Fruit fly (Drosophila melanogaster): ENCODE measurements around the gene CG4907.

DNA sequence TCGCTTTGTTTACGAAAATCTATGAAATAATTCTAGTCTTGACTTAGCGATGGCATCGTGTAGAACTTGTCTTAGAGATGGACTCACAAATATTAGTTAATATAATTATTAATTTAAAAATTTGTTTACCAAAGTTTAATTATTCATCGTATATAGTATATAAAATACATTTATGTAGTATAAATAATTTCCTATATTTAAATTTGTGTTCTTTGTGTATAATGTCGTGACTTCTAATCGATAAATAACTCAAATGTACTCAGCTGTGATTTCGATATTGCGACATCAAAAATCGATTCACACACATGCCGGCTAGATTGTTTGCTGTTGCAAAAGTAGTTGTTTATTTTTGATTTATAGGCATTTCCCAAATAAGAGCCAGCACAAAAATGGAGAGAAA, 20.3 kb downstream of the CG4907 start, which contains the start of the genes wfs1 and Nup133:
- TF ChIP-seq CG6765 (GFP tag; optimal IDR thresholded peaks at IDR 0.05) (peak; percentile 47), CG12659 (GFP tag; optimal IDR thresholded peaks at IDR 0.05) (peak; percentile 82), ara (GFP tag; IDR thresholded peaks at IDR 0.05) (0 out of 2 replicates have a peak, but pooled peaks have one; percentile 5), CG16813 (GFP tag; IDR thresholded peaks at IDR 0.05; ENCODE audit: partially characterized antibody) (peak; percentile 87)

Measured in whole organism, embryonic.